Fruit fly (Drosophila melanogaster) Kc167 (cell line): ENCODE data around the gene CG33688.

Experiments used
- insv ChIP-seq: fragments of >200 bp; optimal IDR thresholded peaks from 3 replicates; lab custom pipeline; 2018; ENCODE audit warnings: missing external identifiers
- ttk ChIP-seq: sonication (Bioruptor generic); optimal IDR thresholded peaks from 2 replicates; lab custom pipeline; 2017; ENCODE audit warnings: missing external identifiers

- TF ChIP-seq ttk (no peak), insv (lab: Kevin White, UChicago) (no peak)
Observed at dm6 chr3L:16151742-16152141, 47.3 kb upstream of the CG33688 start.
